Worm (Caenorhabditis elegans): ENCODE results near the gene srxa-19.

srxa-19 gene

ce11 chrV:10117465-10117864 is 5.1 kb downstream of the srxa-19 start, which contains the start of gene C08B6.5:
Gene C08B6.5 (plus strand): TSS chrV:10117765.
- TF ChIP-seq flt-1 (GFP tag; IDR thresholded peaks at IDR 0.05) (no peak), ztf-23 (GFP tag; IDR thresholded peaks at IDR 0.05) (no peak), T22C8.4 (GFP tag; IDR thresholded peaks at IDR 0.05) (no peak), tab-1 (GFP tag; IDR thresholded peaks at IDR 0.05) (no peak), klf-2 (GFP tag; conservative IDR thresholded peaks at IDR 0.05) (no peak), ztf-29 (GFP tag; IDR thresholded peaks at IDR 0.05) (no peak), med-1 (GFP tag; optimal IDR thresholded peaks at IDR 0.05; ENCODE audit: insufficient read depth) (no peak), cog-1 (tag; optimal IDR thresholded peaks at IDR 0.05) (no peak), ref-1 (GFP tag; conservative IDR thresholded peaks at IDR 0.05) (no peak)

DNA sequence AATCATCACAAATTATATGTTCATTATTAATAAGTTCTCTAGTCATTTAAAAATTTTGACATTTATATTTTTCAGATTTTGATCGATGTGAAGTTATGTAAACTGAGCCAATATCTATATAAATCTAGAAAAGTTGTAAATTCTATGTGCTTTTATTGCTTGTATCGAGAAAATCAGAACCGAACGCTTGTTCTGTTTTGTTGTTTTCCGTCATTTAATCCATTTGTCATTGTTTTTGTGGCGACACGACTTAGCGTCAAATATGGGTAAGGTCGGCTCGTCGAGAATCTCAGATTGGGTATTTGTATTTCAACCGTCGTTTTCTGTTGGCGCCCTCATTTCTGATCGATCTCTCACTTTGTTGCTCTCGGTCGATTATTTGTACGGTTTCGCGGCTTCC is 8.2 kb downstream of the srxa-19 start, which contains the start of gene cht-5:
cht-5 (plus strand) TSS at position 301 of the 400 bp plus-strand sequence.
- TF ChIP-seq T22C8.4 (GFP tag; IDR thresholded peaks at IDR 0.05) = no peak
- TF ChIP-seq tab-1 (GFP tag; IDR thresholded peaks at IDR 0.05) = no peak
- TF ChIP-seq flt-1 (GFP tag; IDR thresholded peaks at IDR 0.05) = no peak
- TF ChIP-seq cog-1 (tag; optimal IDR thresholded peaks at IDR 0.05) = no peak
- TF ChIP-seq ztf-23 (GFP tag; IDR thresholded peaks at IDR 0.05) = no peak
- TF ChIP-seq med-1 (GFP tag; optimal IDR thresholded peaks at IDR 0.05; ENCODE audit: insufficient read depth) = no peak
- TF ChIP-seq klf-2 (GFP tag; conservative IDR thresholded peaks at IDR 0.05) = no peak
- no peak for TF ChIP-seq ztf-29 (GFP tag; IDR thresholded peaks at IDR 0.05)
- no peak for TF ChIP-seq ref-1 (GFP tag; conservative IDR thresholded peaks at IDR 0.05)

- TF ChIP-seq cog-1 (tag; optimal IDR thresholded peaks at IDR 0.05) (no peak), ztf-29 (GFP tag; IDR thresholded peaks at IDR 0.05) (no peak), T22C8.4 (GFP tag; IDR thresholded peaks at IDR 0.05) (no peak), flt-1 (GFP tag; IDR thresholded peaks at IDR 0.05) (no peak), med-1 (GFP tag; optimal IDR thresholded peaks at IDR 0.05; ENCODE audit: insufficient read depth) (no peak), klf-2 (GFP tag; conservative IDR thresholded peaks at IDR 0.05) (no peak)
Observed at ce11 chrV:10112187-10112586, 10.4 kb downstream of the srxa-19 start, which contains the start of gene C08B6.3. Gene C08B6.3 (minus strand): TSS chrV:10112287.

ce11 chrV:10111129-10111528 is 11.4 kb downstream of the srxa-19 start:
- no peak for TF ChIP-seq ztf-29 (GFP tag; IDR thresholded peaks at IDR 0.05)
- no peak for TF ChIP-seq tab-1 (GFP tag; IDR thresholded peaks at IDR 0.05)
- no peak for TF ChIP-seq klf-2 (GFP tag; conservative IDR thresholded peaks at IDR 0.05)
- no peak for TF ChIP-seq T22C8.4 (GFP tag; IDR thresholded peaks at IDR 0.05)
- TF ChIP-seq med-1 (GFP tag; optimal IDR thresholded peaks at IDR 0.05; ENCODE audit: insufficient read depth) = no peak
- TF ChIP-seq ref-1 (GFP tag; conservative IDR thresholded peaks at IDR 0.05) = no peak
- no peak for TF ChIP-seq ztf-23 (GFP tag; IDR thresholded peaks at IDR 0.05)
- no peak for TF ChIP-seq flt-1 (GFP tag; IDR thresholded peaks at IDR 0.05)
- no peak for TF ChIP-seq cog-1 (tag; optimal IDR thresholded peaks at IDR 0.05)

- TF ChIP-seq ztf-23 (GFP tag; IDR thresholded peaks at IDR 0.05) = no peak
- TF ChIP-seq ref-1 (GFP tag; conservative IDR thresholded peaks at IDR 0.05) = no peak
- TF ChIP-seq T22C8.4 (GFP tag; IDR thresholded peaks at IDR 0.05) = no peak
- TF ChIP-seq klf-2 (GFP tag; conservative IDR thresholded peaks at IDR 0.05) = no peak
- no peak for TF ChIP-seq ztf-29 (GFP tag; IDR thresholded peaks at IDR 0.05)
- no peak for TF ChIP-seq cog-1 (tag; optimal IDR thresholded peaks at IDR 0.05)
Observed at ce11 chrV:10107309-10107708, 15.3 kb downstream of the srxa-19 start, which contains the start of gene C08B6.11. Gene C08B6.11 (plus strand): TSS chrV:10107609.

DNA sequence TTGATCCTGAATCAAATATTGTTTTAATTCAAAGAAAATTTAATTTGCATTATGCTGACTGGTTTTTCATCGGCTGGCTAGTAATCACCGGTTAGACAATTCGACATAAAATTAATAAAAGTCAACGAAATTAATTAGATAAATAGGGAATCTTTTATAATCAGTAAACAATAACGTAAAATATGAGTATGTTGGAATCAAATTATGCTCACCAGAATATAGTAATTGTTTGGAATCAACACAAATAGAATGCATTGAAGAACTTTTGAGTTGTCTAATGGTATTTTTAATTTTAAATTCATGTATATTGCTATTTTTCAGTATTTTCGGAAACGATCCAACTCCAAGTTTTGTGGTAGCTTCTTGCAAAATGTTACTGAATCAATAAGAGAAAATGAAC is 17.2 kb downstream of the srxa-19 start, which contains the start of gene C08B6.2:
C08B6.2 (plus strand) TSS at position 301 of the 400 bp plus-strand sequence.
- TF ChIP-seq tab-1 (GFP tag; IDR thresholded peaks at IDR 0.05) = no peak
- TF ChIP-seq ztf-29 (GFP tag; IDR thresholded peaks at IDR 0.05) = no peak
- no peak for TF ChIP-seq med-1 (GFP tag; optimal IDR thresholded peaks at IDR 0.05; ENCODE audit: insufficient read depth)
- TF ChIP-seq ztf-23 (GFP tag; IDR thresholded peaks at IDR 0.05) = no peak
- no peak for TF ChIP-seq ref-1 (GFP tag; conservative IDR thresholded peaks at IDR 0.05)
- TF ChIP-seq klf-2 (GFP tag; conservative IDR thresholded peaks at IDR 0.05) = no peak
- TF ChIP-seq flt-1 (GFP tag; IDR thresholded peaks at IDR 0.05) = no peak
- no peak for TF ChIP-seq T22C8.4 (GFP tag; IDR thresholded peaks at IDR 0.05)
- no peak for TF ChIP-seq cog-1 (tag; optimal IDR thresholded peaks at IDR 0.05)

DNA sequence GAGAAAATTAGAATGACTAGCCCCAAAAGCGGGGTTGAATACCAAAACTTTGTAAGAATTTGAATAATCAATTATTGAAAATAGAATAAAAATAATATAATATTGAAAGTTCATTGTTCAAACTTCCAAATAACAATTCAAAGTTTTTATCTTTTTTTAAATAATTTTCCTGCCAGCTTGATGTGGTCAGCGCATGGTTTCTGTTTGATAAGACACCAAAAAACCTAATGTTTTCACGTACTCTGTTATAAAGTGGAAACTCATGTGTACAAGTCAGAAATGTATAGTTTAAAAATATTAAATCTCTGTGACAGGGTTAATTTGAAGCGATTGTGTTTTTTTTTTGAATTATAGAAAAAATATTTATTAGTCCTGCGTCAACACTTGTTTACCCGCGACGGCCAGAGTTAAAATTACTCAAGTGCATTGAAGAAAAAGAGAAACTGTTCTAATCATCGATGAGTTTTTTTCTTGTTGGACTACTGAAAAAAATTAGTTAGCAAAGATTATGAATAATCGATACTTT is 17.7 kb downstream of the srxa-19 start, which contains the start of gene ugt-17:
ugt-17 (minus strand) TSS at position 180 of the 526 bp plus-strand sequence.
- no peak for TF ChIP-seq tab-1 (GFP tag; IDR thresholded peaks at IDR 0.05)
- TF ChIP-seq T22C8.4 (GFP tag; IDR thresholded peaks at IDR 0.05) = no peak
- TF ChIP-seq klf-2 (GFP tag; conservative IDR thresholded peaks at IDR 0.05) = no peak
- no peak for TF ChIP-seq ztf-29 (GFP tag; IDR thresholded peaks at IDR 0.05)
- TF ChIP-seq ztf-23 (GFP tag; IDR thresholded peaks at IDR 0.05) = no peak
- no peak for TF ChIP-seq flt-1 (GFP tag; IDR thresholded peaks at IDR 0.05)
- TF ChIP-seq ref-1 (GFP tag; conservative IDR thresholded peaks at IDR 0.05) = no peak

- TF ChIP-seq ztf-29 (GFP tag; IDR thresholded peaks at IDR 0.05) = no peak
- TF ChIP-seq T22C8.4 (GFP tag; IDR thresholded peaks at IDR 0.05) = no peak
- TF ChIP-seq ref-1 (GFP tag; conservative IDR thresholded peaks at IDR 0.05) = no peak
- no peak for TF ChIP-seq med-1 (GFP tag; optimal IDR thresholded peaks at IDR 0.05; ENCODE audit: insufficient read depth)
- TF ChIP-seq ztf-23 (GFP tag; IDR thresholded peaks at IDR 0.05) = no peak
- TF ChIP-seq klf-2 (GFP tag; conservative IDR thresholded peaks at IDR 0.05) = no peak
- no peak for TF ChIP-seq tab-1 (GFP tag; IDR thresholded peaks at IDR 0.05)
- TF ChIP-seq flt-1 (GFP tag; IDR thresholded peaks at IDR 0.05) = no peak
- no peak for TF ChIP-seq cog-1 (tag; optimal IDR thresholded peaks at IDR 0.05)
Observed at ce11 chrV:10103811-10104210, 18.8 kb downstream of the srxa-19 start.

ce11 chrV:10101916-10102315 is 20.7 kb downstream of the srxa-19 start, which contains the start of gene C08B6.14:
Gene C08B6.14 (minus strand): TSS chrV:10102016.
- no peak for TF ChIP-seq cog-1 (tag; optimal IDR thresholded peaks at IDR 0.05)
- TF ChIP-seq ztf-29 (GFP tag; IDR thresholded peaks at IDR 0.05) = no peak
- no peak for TF ChIP-seq ref-1 (GFP tag; conservative IDR thresholded peaks at IDR 0.05)
- no peak for TF ChIP-seq klf-2 (GFP tag; conservative IDR thresholded peaks at IDR 0.05)
- no peak for TF ChIP-seq ztf-23 (GFP tag; IDR thresholded peaks at IDR 0.05)
- TF ChIP-seq T22C8.4 (GFP tag; IDR thresholded peaks at IDR 0.05) = no peak
- no peak for TF ChIP-seq flt-1 (GFP tag; IDR thresholded peaks at IDR 0.05)
- TF ChIP-seq med-1 (GFP tag; optimal IDR thresholded peaks at IDR 0.05; ENCODE audit: insufficient read depth) = no peak
- no peak for TF ChIP-seq tab-1 (GFP tag; IDR thresholded peaks at IDR 0.05)
